Worm (Caenorhabditis elegans) whole organism, L4 larva: ENCODE results near the gene lem-2.

Experiments used
- F26F4.8 ChIP-seq: fragments of 200-800 bp; sonication (Bioruptor generic); conservative IDR thresholded peaks from 2 replicates; pipeline ENCODE4 v1.3.6; 2022; ENCODE audit warnings: missing genetic modification characterization, missing compliant biosample characterization
- F37D6.2 ChIP-seq: sonication (generic microtip); optimal IDR thresholded peaks from 2 replicates; lab custom pipeline; 2016; ENCODE audit warnings: mild to moderate bottlenecking, missing genetic modification characterization, missing compliant biosample characterization
- F44E2.7 ChIP-seq: fragments of 200-800 bp; sonication (Bioruptor generic); IDR thresholded peaks from 2 replicates; pipeline ENCODE4 v2.1.2; 2022; ENCODE audit warnings: missing genetic modification characterization, missing compliant biosample characterization
- Y105C5A.15 ChIP-seq: fragments of 200-800 bp; sonication (Bioruptor generic); IDR thresholded peaks from 2 replicates; pipeline ENCODE4 v1.3.6; 2022; ENCODE audit warnings: missing genetic modification characterization, missing compliant biosample characterization
- Y48G9A.11 ChIP-seq: fragments of 200-800 bp; sonication (Bioruptor generic); IDR thresholded peaks from 2 replicates; pipeline ENCODE4 v1.3.6; 2022; ENCODE audit warnings: missing genetic modification reagents, missing genetic modification characterization, missing compliant biosample characterization
- ZK337.2 ChIP-seq: fragments of 200-800 bp; sonication (Bioruptor generic); IDR thresholded peaks from 2 replicates; pipeline ENCODE4 v1.3.6; 2022; ENCODE audit warnings: missing genetic modification reagents, missing genetic modification characterization, missing compliant biosample characterization
- aha-1 ChIP-seq: fragments of 150-350 bp; peaks from one replicate; lab custom pipeline; 2014; ENCODE audit warnings: missing biosample characterization, missing genetic modification characterization
- arid-1 ChIP-seq: fragments of 200-800 bp; sonication (Bioruptor generic); conservative IDR thresholded peaks from 2 replicates; pipeline ENCODE4 v1.3.6; 2022; ENCODE audit warnings: missing genetic modification reagents, missing genetic modification characterization, missing compliant biosample characterization
- ceh-20 ChIP-seq: fragments of 200-800 bp; sonication (Bioruptor generic); IDR thresholded peaks from 2 replicates; pipeline ENCODE4 v1.3.6; 2022; ENCODE audit warnings: missing genetic modification reagents, missing genetic modification characterization, missing compliant biosample characterization
- ceh-82 ChIP-seq: sonication (generic microtip); optimal IDR thresholded peaks from 2 replicates; lab custom pipeline; 2017; ENCODE audit warnings: missing biosample characterization, missing genetic modification characterization
- ces-1 ChIP-seq: fragments of 150-350 bp; sonication (generic microtip); optimal IDR thresholded peaks from 4 replicates; lab custom pipeline; 2014; ENCODE audit warnings: missing biosample characterization, missing genetic modification reagents, missing genetic modification characterization
- cey-2 ChIP-seq: sonication (generic microtip); optimal IDR thresholded peaks from 3 replicates; lab custom pipeline; 2017; ENCODE audit warnings: missing genetic modification characterization, mild to moderate bottlenecking, missing compliant biosample characterization, antibody characterized with exemption, borderline replicate concordance; ENCODE audit not compliant: insufficient read depth
- ctbp-1 ChIP-seq: fragments of 200-800 bp; sonication (Bioruptor generic); IDR thresholded peaks from 2 replicates; pipeline ENCODE4 v1.3.6; 2022; ENCODE audit warnings: missing genetic modification reagents, missing genetic modification characterization, missing compliant biosample characterization
- daf-16 ChIP-seq, 3 experiments: sonication (generic microtip); optimal IDR thresholded peaks; 2 replicates each; lab custom pipeline; 2016 to 2017; ENCODE audit warnings: missing genetic modification characterization in 3 of 3, missing genetic modification reagents in 3 of 3, mild to moderate bottlenecking in 2 of 3, missing compliant biosample characterization in 2 of 3, missing biosample characterization in 1 of 3, moderate library complexity in 1 of 3
- daf-8 ChIP-seq: fragments of 200-800 bp; sonication (Bioruptor generic); IDR thresholded peaks from 2 replicates; pipeline ENCODE4 v1.3.6; 2022; ENCODE audit warnings: missing genetic modification characterization, missing compliant biosample characterization
- dmd-9 ChIP-seq: fragments of 200-800 bp; sonication (Bioruptor generic); IDR thresholded peaks from 2 replicates; pipeline ENCODE4 v1.3.6; 2022; ENCODE audit warnings: missing genetic modification reagents, missing genetic modification characterization, missing compliant biosample characterization
- fos-1 ChIP-seq: fragments of 150-350 bp; optimal IDR thresholded peaks from 2 replicates; lab custom pipeline; 2014; ENCODE audit warnings: missing biosample characterization, missing genetic modification characterization
- gei-8 ChIP-seq: fragments of 200-800 bp; sonication (Bioruptor generic); optimal IDR thresholded peaks from 2 replicates; lab custom pipeline; 2018; ENCODE audit warnings: mild to moderate bottlenecking, missing genetic modification characterization, missing compliant biosample characterization
- hif-1 ChIP-seq, 2 experiments: sonication (generic microtip); optimal IDR thresholded peaks; 2 replicates each; lab custom pipeline; 2016 to 2017; ENCODE audit warnings: missing compliant biosample characterization in 2 of 2, missing genetic modification characterization in 2 of 2, missing genetic modification reagents in 2 of 2, missing genotype in 2 of 2, mild to moderate bottlenecking in 1 of 2
- lim-7 ChIP-seq: fragments of 200-800 bp; sonication (Bioruptor generic); IDR thresholded peaks from 2 replicates; pipeline ENCODE4 v1.3.6; 2022; ENCODE audit warnings: missing genetic modification characterization, missing compliant biosample characterization
- lin-15B ChIP-seq: fragments of 150-350 bp; sonication (generic microtip); optimal IDR thresholded peaks from 3 replicates; lab custom pipeline; 2014; ENCODE audit warnings: missing biosample characterization, missing genetic modification characterization
- lin-29 ChIP-seq: fragments of 200-800 bp; sonication (Bioruptor generic); IDR thresholded peaks from 2 replicates; pipeline ENCODE4 v1.3.6; 2022; ENCODE audit warnings: missing genetic modification reagents, missing genetic modification characterization, missing compliant biosample characterization
- lin-38 ChIP-seq: fragments of 200-800 bp; sonication (Bioruptor generic); IDR thresholded peaks from 2 replicates; pipeline ENCODE4 v1.3.6; 2022; ENCODE audit warnings: missing genetic modification reagents, missing genetic modification characterization, missing compliant biosample characterization
- madf-9 ChIP-seq: fragments of 200-800 bp; sonication (Bioruptor generic); conservative IDR thresholded peaks from 2 replicates; pipeline ENCODE4 v1.3.6; 2022; ENCODE audit warnings: missing genetic modification reagents, missing genetic modification characterization, missing compliant biosample characterization
- mdt-29 ChIP-seq: fragments of 200-800 bp; sonication (Bioruptor generic); IDR thresholded peaks from 2 replicates; pipeline ENCODE4 v1.3.6; 2022; ENCODE audit warnings: missing genetic modification reagents, missing genetic modification characterization, missing compliant biosample characterization
- mes-2 ChIP-seq: sonication (generic microtip); optimal IDR thresholded peaks from 2 replicates; lab custom pipeline; 2016; ENCODE audit warnings: missing genotype, mild to moderate bottlenecking, missing genetic modification characterization, missing compliant biosample characterization; ENCODE audit not compliant: poor library complexity, severe bottlenecking
- nhr-11 ChIP-seq: fragments of 150-350 bp; optimal IDR thresholded peaks from 2 replicates; lab custom pipeline; 2014; ENCODE audit warnings: missing biosample characterization, missing genetic modification characterization
- nhr-25 ChIP-seq: sonication (generic microtip); optimal IDR thresholded peaks from 2 replicates; lab custom pipeline; 2017; ENCODE audit warnings: missing genetic modification characterization, mild to moderate bottlenecking, missing compliant biosample characterization, antibody characterized with exemption, moderate library complexity, borderline replicate concordance; ENCODE audit not compliant: insufficient read depth
- nhr-42 ChIP-seq: fragments of 200-800 bp; sonication (Bioruptor generic); IDR thresholded peaks from 2 replicates; pipeline ENCODE4 v1.3.6; 2022; ENCODE audit warnings: missing genetic modification characterization, missing compliant biosample characterization
- nhr-48 ChIP-seq: sonication (generic microtip); optimal IDR thresholded peaks from 2 replicates; lab custom pipeline; 2016; ENCODE audit warnings: mild to moderate bottlenecking, missing genetic modification characterization, missing compliant biosample characterization
- nhr-6 ChIP-seq: fragments of 150-350 bp; optimal IDR thresholded peaks from 2 replicates; lab custom pipeline; 2014; ENCODE audit warnings: missing biosample characterization, missing genetic modification characterization
- pha-4 ChIP-seq, 2 experiments: fragments of 150-350 bp in 1 of 2; fragments of 200-800 bp in 1 of 2; sonication (Bioruptor generic) in 1 of 2; IDR thresholded peaks in 1 of 2; optimal IDR thresholded peaks in 1 of 2; 2 replicates each; pipeline versions ENCODE4 v1.3.6 to Lab custom; 2014 to 2022; ENCODE audit warnings: missing genetic modification characterization in 2 of 2, missing genetic modification reagents in 2 of 2, missing biosample characterization in 1 of 2, missing compliant biosample characterization in 1 of 2
- sdz-12 ChIP-seq: fragments of 200-800 bp; sonication (Bioruptor generic); optimal IDR thresholded peaks from 2 replicates; lab custom pipeline; 2018; ENCODE audit warnings: mild to moderate bottlenecking, missing genetic modification characterization, missing compliant biosample characterization
- set-16 ChIP-seq: fragments of 200-800 bp; sonication (Bioruptor generic); IDR thresholded peaks from 2 replicates; pipeline ENCODE4 v1.3.6; 2022; ENCODE audit warnings: missing genetic modification reagents, missing genetic modification characterization, missing compliant biosample characterization
- tag-97 ChIP-seq: fragments of 200-800 bp; sonication (Bioruptor generic); IDR thresholded peaks from 2 replicates; pipeline ENCODE4 v1.3.6; 2022; ENCODE audit warnings: missing genetic modification characterization, missing compliant biosample characterization
- unc-39 ChIP-seq: sonication (generic microtip); optimal IDR thresholded peaks from 2 replicates; lab custom pipeline; 2017; ENCODE audit warnings: missing biosample characterization, missing genetic modification characterization
- unc-62 ChIP-seq, 3 experiments: fragments of 150-350 bp in 1 of 3; sonication (generic microtip); optimal IDR thresholded peaks in 2 of 3; peaks in 1 of 3; 1 replicate in 1 of 3; 2 replicates in 2 of 3; lab custom pipeline; 2014 to 2017; ENCODE audit warnings: missing biosample characterization in 3 of 3, missing genetic modification characterization in 3 of 3, missing genetic modification reagents in 3 of 3, missing genotype in 1 of 3
- vab-7 ChIP-seq: fragments of 200-800 bp; sonication (Bioruptor generic); IDR thresholded peaks from 2 replicates; pipeline ENCODE4 v1.3.6; 2022; ENCODE audit warnings: missing genetic modification reagents, missing genetic modification characterization, missing compliant biosample characterization
- zip-11 ChIP-seq: fragments of 200-800 bp; sonication (Bioruptor generic); IDR thresholded peaks from 2 replicates; pipeline ENCODE4 v1.3.6; 2022; ENCODE audit warnings: missing genetic modification characterization, missing compliant biosample characterization
- ztf-11 ChIP-seq: fragments of 150-350 bp; optimal IDR thresholded peaks from 2 replicates; lab custom pipeline; 2014; ENCODE audit warnings: missing biosample characterization, missing genetic modification characterization

lem-2 gene

DNA sequence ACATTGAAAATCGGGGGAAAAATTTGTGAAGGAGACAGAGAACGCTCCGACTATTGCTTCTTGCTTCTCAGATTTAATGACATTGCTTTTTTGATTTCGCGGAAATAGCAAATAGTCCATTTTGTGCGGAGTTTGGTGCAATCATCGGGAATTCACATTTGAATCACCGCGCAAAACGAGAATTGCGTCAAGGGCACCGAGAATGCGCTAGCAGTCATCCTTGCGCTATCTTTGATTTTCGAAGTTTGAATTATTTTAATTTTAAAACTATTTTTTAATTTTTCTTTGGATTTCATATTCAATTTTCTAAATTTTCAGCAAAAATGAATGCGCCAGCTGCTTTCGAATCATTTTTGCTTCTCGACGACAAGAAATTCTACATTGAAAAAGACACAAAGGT, 3.5 kb upstream of the lem-2 start, which contains the start of gene rpb-11 (continued):
- peak; percentile 44 to 68 for TF ChIP-seq hif-1 (tag; optimal IDR thresholded peaks at IDR 0.05; lab: Kevin White, UChicago)
- peak; percentile 48 for TF ChIP-seq lin-15B
- TF ChIP-seq ctbp-1 (GFP tag; lab: Robert Waterston, UW) = peak; percentile 77
- no peak for TF ChIP-seq ceh-82 (tag; lab: Kevin White, UChicago)

DNA sequence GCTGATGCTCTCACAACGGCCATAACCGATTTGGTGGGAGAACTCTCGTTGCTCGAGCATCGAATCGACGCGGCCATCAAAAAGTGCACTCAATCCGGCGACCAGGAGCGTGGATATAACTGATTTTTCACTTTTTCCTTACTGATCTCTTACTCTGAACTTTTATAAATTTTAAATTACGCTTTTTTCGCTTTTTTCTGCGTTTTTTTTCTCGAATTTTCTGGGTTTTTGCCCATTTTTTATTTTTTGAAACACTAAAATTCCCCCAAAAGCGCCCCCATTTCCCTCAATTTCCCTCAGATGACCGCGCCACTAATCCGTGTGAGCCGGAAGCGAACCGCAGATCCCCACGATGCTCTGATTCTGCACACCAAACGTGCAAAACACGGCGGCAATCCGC, 2.8 kb upstream of the lem-2 start, which contains the start of gene W01G7.4:
Gene W01G7.4, plus strand, starts transcription at position 301 of the 400 bp plus-strand sequence.
- TF ChIP-seq daf-16 (GFP tag; optimal IDR thresholded peaks at IDR 0.05; lab: Kevin White, UChicago) (no peak), daf-16 (tag; optimal IDR thresholded peaks at IDR 0.05; lab: Kevin White, UChicago) (no peak), aha-1 (peak; percentile 36), mes-2 (tag; lab: Kevin White, UChicago) (peak; percentile 27)

DNA sequence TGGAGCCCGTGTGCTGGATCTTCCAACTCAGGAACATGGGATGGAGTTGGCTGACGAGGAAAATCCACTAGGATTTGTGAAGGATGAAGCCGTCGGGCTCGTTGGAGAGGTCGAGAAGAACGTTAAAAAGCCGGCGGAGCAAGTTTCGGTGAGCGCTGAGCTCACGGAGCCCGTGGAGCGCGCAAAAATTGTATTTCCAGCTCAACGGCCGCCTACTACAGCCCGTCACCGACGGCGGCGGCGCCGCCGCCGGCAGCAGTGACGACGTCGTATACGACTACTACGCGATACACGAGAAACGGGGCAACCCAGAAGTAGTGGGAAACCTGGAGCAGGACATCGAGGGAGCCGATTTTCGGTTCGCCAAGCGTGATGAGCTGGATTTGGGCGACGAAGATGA, 2.4 kb upstream of the lem-2 start:
- TF ChIP-seq hif-1 (tag; optimal IDR thresholded peaks at IDR 0.05; lab: Kevin White, UChicago) (no peak), ceh-20 (GFP tag; lab: Robert Waterston, UW) (no peak), dmd-9 (GFP tag; lab: Robert Waterston, UW) (no peak), nhr-6 (tag; lab: Kevin White, UChicago) (no peak), fos-1 (tag; lab: Kevin White, UChicago) (no peak), ZK337.2 (GFP tag; lab: Robert Waterston, UW) (no peak), tag-97 (no peak), nhr-25 (tag; lab: Kevin White, UChicago) (no peak), lin-38 (GFP tag; lab: Robert Waterston, UW) (no peak), arid-1 (GFP tag; lab: Robert Waterston, UW) (no peak), F37D6.2 (no peak), zip-11 (peak; percentile 6; the same call in 1 of the 2 replicates), daf-8 (GFP tag; lab: Robert Waterston, UW) (no peak), sdz-12 (GFP tag; lab: Kevin White, UChicago) (no peak), set-16 (GFP tag; lab: Robert Waterston, UW) (peak; percentile 88), Y105C5A.15 (GFP tag; lab: Robert Waterston, UW) (no peak), cey-2 (tag; lab: Kevin White, UChicago) (no peak), nhr-42 (GFP tag; lab: Robert Waterston, UW) (no peak), vab-7 (GFP tag; lab: Robert Waterston, UW) (no peak), unc-62 (GFP tag; optimal IDR thresholded peaks at IDR 0.05 in 1 of 2; lab: Kevin White, UChicago) (peak in 1 of 2 experiments; percentile 59), unc-62 (tag; optimal IDR thresholded peaks at IDR 0.05; lab: Kevin White, UChicago) (no peak)

DNA sequence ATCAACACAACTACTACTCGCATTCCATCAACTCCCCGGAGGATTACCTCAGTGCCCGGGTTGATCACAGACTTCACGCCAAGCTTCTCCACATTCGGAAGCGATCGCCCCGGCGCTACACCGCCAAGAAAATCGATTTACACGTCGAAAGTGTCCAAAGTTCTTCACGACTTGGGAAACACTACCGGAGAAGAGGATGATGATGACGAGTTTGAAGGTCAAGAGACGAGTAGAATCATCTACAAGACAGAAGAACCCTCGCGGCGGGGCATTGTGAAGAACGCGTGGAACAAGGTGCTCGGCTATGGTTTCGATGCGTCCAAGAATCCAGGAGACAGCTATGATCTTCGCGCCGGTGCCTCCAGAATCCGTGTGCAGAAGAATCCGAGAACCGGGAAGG, 801 bp downstream of the lem-2 start:
- no peak for TF ChIP-seq madf-9

DNA sequence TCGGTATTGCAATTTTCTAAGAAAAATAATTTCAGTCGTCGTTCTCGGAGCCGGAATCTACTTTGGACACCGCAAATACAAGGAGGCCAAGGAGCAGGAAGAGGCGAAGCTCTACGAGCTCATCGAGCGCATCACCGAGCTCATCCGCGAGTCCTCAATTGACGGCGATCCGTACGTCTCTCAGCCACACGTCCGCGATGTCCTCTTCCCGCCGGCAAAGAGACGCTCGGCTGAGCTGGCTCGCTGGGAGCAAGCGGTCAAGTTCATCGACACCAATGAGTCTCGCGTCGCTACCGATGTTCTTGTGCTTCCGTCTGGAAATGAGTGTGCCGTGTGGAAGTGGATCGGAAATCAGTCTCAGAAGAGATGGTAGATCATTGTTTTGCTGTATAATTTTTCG, 2.2 kb downstream of the lem-2 start:
- TF ChIP-seq set-16 (GFP tag; lab: Robert Waterston, UW) = peak; percentile 90
- no peak for TF ChIP-seq ces-1 (GFP tag; lab: Kevin White, UChicago)
- TF ChIP-seq, all 104 proteins: peak for 1

DNA sequence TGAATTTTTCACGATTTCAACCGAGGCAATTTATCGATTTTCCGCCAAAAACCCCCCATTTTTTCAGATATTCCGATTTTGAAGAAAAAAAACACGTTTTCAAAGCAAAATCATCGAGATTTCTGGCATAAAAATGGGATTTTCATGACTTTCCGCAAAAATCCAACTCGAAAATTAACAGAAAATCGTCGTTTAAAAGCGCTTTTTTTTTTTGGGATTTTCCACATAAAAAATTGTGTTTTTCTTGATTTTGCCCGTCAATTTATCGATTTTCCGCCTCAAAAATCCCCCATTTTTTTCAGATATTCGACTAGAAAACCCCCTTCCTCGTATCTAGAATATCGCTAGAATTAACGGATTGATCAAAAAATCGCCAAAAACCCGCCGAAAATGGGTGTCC, 5.4 kb downstream of the lem-2 start, which contains the start of gene xrn-1:
Gene xrn-1, plus strand, starts transcription at position 301 of the 400 bp plus-strand sequence.
- TF ChIP-seq pha-4 (GFP tag; IDR thresholded peaks at IDR 0.05; lab: Robert Waterston, UW) (no peak), pha-4 (tag; optimal IDR thresholded peaks at IDR 0.05; lab: Kevin White, UChicago) (no peak), ctbp-1 (GFP tag; lab: Robert Waterston, UW) (no peak), nhr-11 (tag; lab: Kevin White, UChicago) (no peak), F26F4.8 (GFP tag; lab: Robert Waterston, UW) (no peak), lim-7 (GFP tag; lab: Robert Waterston, UW) (no peak), unc-39 (tag; lab: Kevin White, UChicago) (no peak), Y48G9A.11 (GFP tag; lab: Robert Waterston, UW) (no peak), mdt-29 (GFP tag; lab: Robert Waterston, UW) (no peak), gei-8 (GFP tag; lab: Kevin White, UChicago) (no peak), lin-29 (no peak), unc-62 (GFP tag; optimal IDR thresholded peaks at IDR 0.05 in 1 of 2; lab: Kevin White, UChicago) (no peak), unc-62 (tag; optimal IDR thresholded peaks at IDR 0.05; lab: Kevin White, UChicago) (no peak), nhr-48 (tag; lab: Kevin White, UChicago) (no peak), F44E2.7 (no peak), nhr-6 (tag; lab: Kevin White, UChicago) (no peak), ztf-11 (tag; lab: Kevin White, UChicago) (no peak), fos-1 (tag; lab: Kevin White, UChicago) (no peak)
- TF ChIP-seq, all 104 proteins: peak for 0
